Worm (Caenorhabditis elegans) whole organism, mixed stage, embryonic: ENCODE results near the gene F07G11.1.

Experiments used
- ces-1 ChIP-seq: fragments of 150-350 bp; optimal IDR thresholded peaks from 2 replicates; lab custom pipeline; 2014; ENCODE audit warnings: missing biosample characterization, missing genetic modification reagents, missing genetic modification characterization
- drap-1 ChIP-seq: fragments of 200-800 bp; sonication (Bioruptor generic); optimal IDR thresholded peaks from 3 replicates; lab custom pipeline; 2018; ENCODE audit warnings: mild to moderate bottlenecking, missing genetic modification characterization, missing compliant biosample characterization
- elt-1 ChIP-seq: sonication (generic microtip); optimal IDR thresholded peaks from 2 replicates; lab custom pipeline; 2017; ENCODE audit warnings: missing genetic modification characterization, mild to moderate bottlenecking, missing compliant biosample characterization, antibody characterized with exemption, moderate library complexity, borderline replicate concordance; ENCODE audit not compliant: insufficient read depth

DNA sequence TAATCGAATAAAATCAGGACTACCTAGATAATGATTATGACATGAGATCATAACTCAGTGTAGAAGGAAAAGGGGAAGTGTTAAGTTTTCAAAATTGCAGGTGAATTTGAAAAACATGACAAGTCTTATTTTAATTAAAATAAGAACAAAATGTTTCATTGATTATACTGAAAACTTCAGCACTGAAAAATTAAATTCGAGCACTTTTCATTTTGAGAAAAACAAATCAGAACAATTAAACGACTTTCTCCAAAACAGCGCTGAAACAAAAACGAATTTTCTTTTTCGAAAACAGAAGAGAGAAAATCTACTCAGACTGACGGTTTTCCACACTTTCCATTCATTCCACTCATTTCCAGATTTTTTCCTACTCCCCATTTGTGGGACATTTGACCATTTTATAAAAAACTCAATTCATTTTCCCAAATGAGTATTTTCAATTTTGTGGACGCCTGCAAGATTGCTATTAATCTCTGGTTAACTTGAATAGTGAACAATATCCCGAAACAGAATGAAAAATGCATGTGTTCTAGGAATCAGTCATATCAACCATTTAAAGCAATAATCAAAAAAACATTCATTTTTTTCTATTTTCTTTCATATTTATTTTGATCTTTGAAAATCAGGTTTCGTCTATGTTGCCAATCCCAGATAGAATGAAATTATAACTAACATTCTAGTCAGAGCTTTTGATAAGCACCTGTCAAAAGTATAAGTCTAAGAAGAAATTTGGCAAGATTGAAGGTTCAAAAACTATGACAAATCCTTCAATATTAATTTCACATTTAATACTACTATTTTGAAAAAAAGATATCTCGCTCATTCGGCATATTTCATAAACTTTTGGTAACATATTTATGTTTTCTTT, 45.2 kb downstream of the F07G11.1 start, which contains the start of the genes srh-231 and srh-275:
- TF ChIP-seq ces-1 (GFP tag; lab: Kevin White, UChicago) (no peak), drap-1 (GFP tag; lab: Kevin White, UChicago) (no peak), elt-1 (no peak)
